Worm (Caenorhabditis elegans) whole organism, L4 larva: ENCODE measurements around the gene tbc-7.

Experiments used
- F26F4.8 ChIP-seq: fragments of 200-800 bp; sonication (Bioruptor generic); conservative IDR thresholded peaks from 2 replicates; pipeline ENCODE4 v1.3.6; 2022; ENCODE audit warnings: missing genetic modification characterization, missing compliant biosample characterization
- F44E2.7 ChIP-seq: fragments of 200-800 bp; sonication (Bioruptor generic); IDR thresholded peaks from 2 replicates; pipeline ENCODE4 v2.1.2; 2022; ENCODE audit warnings: missing genetic modification characterization, missing compliant biosample characterization
- T26A8.4 ChIP-seq: fragments of 200-800 bp; sonication (Bioruptor generic); IDR thresholded peaks from 2 replicates; pipeline ENCODE4 v1.3.6; 2022; ENCODE audit warnings: missing genetic modification characterization, missing compliant biosample characterization
- Y48G9A.11 ChIP-seq: fragments of 200-800 bp; sonication (Bioruptor generic); IDR thresholded peaks from 2 replicates; pipeline ENCODE4 v1.3.6; 2022; ENCODE audit warnings: missing genetic modification reagents, missing genetic modification characterization, missing compliant biosample characterization
- ZK337.2 ChIP-seq: fragments of 200-800 bp; sonication (Bioruptor generic); IDR thresholded peaks from 2 replicates; pipeline ENCODE4 v1.3.6; 2022; ENCODE audit warnings: missing genetic modification reagents, missing genetic modification characterization, missing compliant biosample characterization
- aha-1 ChIP-seq: fragments of 150-350 bp; peaks from one replicate; lab custom pipeline; 2014; ENCODE audit warnings: missing biosample characterization, missing genetic modification characterization
- ama-1 ChIP-seq: fragments of 150-350 bp; optimal IDR thresholded peaks from 2 replicates; lab custom pipeline; 2014; ENCODE audit warnings: inconsistent platforms, mixed read lengths
- attf-4 ChIP-seq: sonication (generic microtip); optimal IDR thresholded peaks from 3 replicates; lab custom pipeline; 2017; ENCODE audit warnings: missing biosample characterization, missing genetic modification characterization
- ceh-20 ChIP-seq: fragments of 200-800 bp; sonication (Bioruptor generic); IDR thresholded peaks from 2 replicates; pipeline ENCODE4 v1.3.6; 2022; ENCODE audit warnings: missing genetic modification reagents, missing genetic modification characterization, missing compliant biosample characterization
- ceh-32 ChIP-seq: sonication (generic microtip); optimal IDR thresholded peaks from 2 replicates; lab custom pipeline; 2016; ENCODE audit warnings: mild to moderate bottlenecking, missing genetic modification characterization, missing compliant biosample characterization; ENCODE audit not compliant: poor library complexity
- ceh-44 ChIP-seq: fragments of 200-800 bp; sonication (Bioruptor generic); IDR thresholded peaks from 2 replicates; pipeline ENCODE4 v1.3.6; 2022; ENCODE audit warnings: missing genetic modification reagents, missing genetic modification characterization, missing compliant biosample characterization
- ces-1 ChIP-seq: fragments of 150-350 bp; sonication (generic microtip); optimal IDR thresholded peaks from 4 replicates; lab custom pipeline; 2014; ENCODE audit warnings: missing biosample characterization, missing genetic modification reagents, missing genetic modification characterization
- daf-12 ChIP-seq: fragments of 150-350 bp; optimal IDR thresholded peaks from 2 replicates; lab custom pipeline; 2014; ENCODE audit warnings: missing biosample characterization, missing genetic modification reagents, missing genetic modification characterization
- daf-16 ChIP-seq, 3 experiments: sonication (generic microtip); optimal IDR thresholded peaks; 2 replicates each; lab custom pipeline; 2016 to 2017; ENCODE audit warnings: missing genetic modification characterization in 3 of 3, missing genetic modification reagents in 3 of 3, mild to moderate bottlenecking in 2 of 3, missing compliant biosample characterization in 2 of 3, missing biosample characterization in 1 of 3, moderate library complexity in 1 of 3
- daf-19 ChIP-seq: fragments of 200-800 bp; sonication (Bioruptor generic); conservative IDR thresholded peaks from 2 replicates; pipeline ENCODE4 v1.3.6; 2022; ENCODE audit warnings: missing genetic modification characterization, missing compliant biosample characterization
- daf-8 ChIP-seq: fragments of 200-800 bp; sonication (Bioruptor generic); IDR thresholded peaks from 2 replicates; pipeline ENCODE4 v1.3.6; 2022; ENCODE audit warnings: missing genetic modification characterization, missing compliant biosample characterization
- dmd-9 ChIP-seq: fragments of 200-800 bp; sonication (Bioruptor generic); IDR thresholded peaks from 2 replicates; pipeline ENCODE4 v1.3.6; 2022; ENCODE audit warnings: missing genetic modification reagents, missing genetic modification characterization, missing compliant biosample characterization
- duxl-1 ChIP-seq: sonication (generic microtip); optimal IDR thresholded peaks from 2 replicates; lab custom pipeline; 2016; ENCODE audit warnings: mild to moderate bottlenecking, missing genetic modification characterization, moderate library complexity, missing compliant biosample characterization; ENCODE audit not compliant: poor library complexity
- egl-27 ChIP-seq: sonication (generic microtip); optimal IDR thresholded peaks from 3 replicates; lab custom pipeline; 2017; ENCODE audit warnings: missing biosample characterization, missing genetic modification reagents, missing genetic modification characterization
- egl-43 ChIP-seq: fragments of 200-800 bp; sonication (Bioruptor generic); IDR thresholded peaks from 2 replicates; pipeline ENCODE4 v1.3.6; 2022; ENCODE audit warnings: missing genetic modification reagents, missing genetic modification characterization, missing compliant biosample characterization
- fos-1 ChIP-seq: fragments of 150-350 bp; optimal IDR thresholded peaks from 2 replicates; lab custom pipeline; 2014; ENCODE audit warnings: missing biosample characterization, missing genetic modification characterization
- hlh-30 ChIP-seq: sonication (generic microtip); optimal IDR thresholded peaks from 2 replicates; lab custom pipeline; 2017; ENCODE audit warnings: antibody characterized with exemption, mild to moderate bottlenecking, missing genetic modification characterization, missing compliant biosample characterization; ENCODE audit not compliant: insufficient read depth
- hmg-1.1 ChIP-seq: fragments of 200-800 bp; sonication (Bioruptor generic); IDR thresholded peaks from 2 replicates; pipeline ENCODE4 v1.3.6; 2022; ENCODE audit warnings: missing genetic modification reagents, missing genetic modification characterization, missing compliant biosample characterization
- lim-7 ChIP-seq: fragments of 200-800 bp; sonication (Bioruptor generic); IDR thresholded peaks from 2 replicates; pipeline ENCODE4 v1.3.6; 2022; ENCODE audit warnings: missing genetic modification characterization, missing compliant biosample characterization
- lin-15B ChIP-seq: fragments of 150-350 bp; sonication (generic microtip); optimal IDR thresholded peaks from 3 replicates; lab custom pipeline; 2014; ENCODE audit warnings: missing biosample characterization, missing genetic modification characterization
- lir-3 ChIP-seq: sonication (generic microtip); optimal IDR thresholded peaks from 2 replicates; lab custom pipeline; 2016; ENCODE audit warnings: mild to moderate bottlenecking, missing genetic modification characterization, missing compliant biosample characterization
- lsy-2 ChIP-seq, 2 experiments: fragments of 150-350 bp in 1 of 2; sonication (generic microtip) in 1 of 2; optimal IDR thresholded peaks; 2 replicates each; lab custom pipeline; 2014 to 2017; ENCODE audit warnings: missing biosample characterization in 2 of 2, missing genetic modification characterization in 2 of 2
- mdl-1 ChIP-seq, 2 experiments: fragments of 150-350 bp in 1 of 2; sonication (generic microtip) in 1 of 2; optimal IDR thresholded peaks; 2 replicates each; lab custom pipeline; 2014 to 2017; ENCODE audit warnings: missing biosample characterization in 2 of 2, missing genetic modification characterization in 2 of 2
- mdt-29 ChIP-seq: fragments of 200-800 bp; sonication (Bioruptor generic); IDR thresholded peaks from 2 replicates; pipeline ENCODE4 v1.3.6; 2022; ENCODE audit warnings: missing genetic modification reagents, missing genetic modification characterization, missing compliant biosample characterization
- mep-1 ChIP-seq: fragments of 150-350 bp; sonication (generic microtip); optimal IDR thresholded peaks from 3 replicates; lab custom pipeline; 2014; ENCODE audit warnings: missing biosample characterization, missing genetic modification characterization
- mes-2 ChIP-seq: sonication (generic microtip); optimal IDR thresholded peaks from 2 replicates; lab custom pipeline; 2016; ENCODE audit warnings: missing genotype, mild to moderate bottlenecking, missing genetic modification characterization, missing compliant biosample characterization; ENCODE audit not compliant: poor library complexity, severe bottlenecking
- mxl-3 ChIP-seq: fragments of 200-800 bp; sonication (Bioruptor generic); optimal IDR thresholded peaks from 2 replicates; lab custom pipeline; 2018; ENCODE audit warnings: mild to moderate bottlenecking, missing genetic modification characterization, missing compliant biosample characterization
- nhr-10 ChIP-seq: fragments of 150-350 bp; optimal IDR thresholded peaks from 2 replicates; lab custom pipeline; 2014; ENCODE audit warnings: missing biosample characterization, missing genetic modification characterization
- nhr-42 ChIP-seq: fragments of 200-800 bp; sonication (Bioruptor generic); IDR thresholded peaks from 2 replicates; pipeline ENCODE4 v1.3.6; 2022; ENCODE audit warnings: missing genetic modification characterization, missing compliant biosample characterization
- nhr-6 ChIP-seq: fragments of 150-350 bp; optimal IDR thresholded peaks from 2 replicates; lab custom pipeline; 2014; ENCODE audit warnings: missing biosample characterization, missing genetic modification characterization
- pha-4 ChIP-seq, 2 experiments: fragments of 150-350 bp in 1 of 2; fragments of 200-800 bp in 1 of 2; sonication (Bioruptor generic) in 1 of 2; IDR thresholded peaks in 1 of 2; optimal IDR thresholded peaks in 1 of 2; 2 replicates each; pipeline versions ENCODE4 v1.3.6 to Lab custom; 2014 to 2022; ENCODE audit warnings: missing genetic modification characterization in 2 of 2, missing genetic modification reagents in 2 of 2, missing biosample characterization in 1 of 2, missing compliant biosample characterization in 1 of 2
- php-3 ChIP-seq: fragments of 200-800 bp; sonication (Bioruptor generic); IDR thresholded peaks from 2 replicates; pipeline ENCODE4 v1.3.6; 2022; ENCODE audit warnings: missing genetic modification reagents, missing genetic modification characterization, missing compliant biosample characterization
- pqm-1 ChIP-seq: sonication (generic microtip); optimal IDR thresholded peaks from 2 replicates; lab custom pipeline; 2017; ENCODE audit warnings: missing biosample characterization, missing genetic modification characterization
- rbr-2 ChIP-seq: sonication (generic microtip); optimal IDR thresholded peaks from 2 replicates; lab custom pipeline; 2016; ENCODE audit warnings: missing genotype, missing genetic modification characterization, missing compliant biosample characterization
- spr-1 ChIP-seq: sonication (generic microtip); optimal IDR thresholded peaks from 2 replicates; lab custom pipeline; 2016; ENCODE audit warnings: mild to moderate bottlenecking, missing genetic modification characterization, missing compliant biosample characterization
- spr-3 ChIP-seq: fragments of 200-800 bp; sonication (Bioruptor generic); optimal IDR thresholded peaks from 2 replicates; lab custom pipeline; 2018; ENCODE audit warnings: mild to moderate bottlenecking, missing genetic modification characterization, missing compliant biosample characterization
- tra-1 ChIP-seq: fragments of 200-800 bp; sonication (Bioruptor generic); IDR thresholded peaks from 2 replicates; pipeline ENCODE4 v1.3.6; 2022; ENCODE audit warnings: missing genetic modification reagents, missing genetic modification characterization, missing compliant biosample characterization
- unc-130 ChIP-seq: sonication (generic microtip); optimal IDR thresholded peaks from 2 replicates; lab custom pipeline; 2016; ENCODE audit warnings: missing genetic modification reagents, missing genetic modification characterization, missing compliant biosample characterization
- unc-62 ChIP-seq, 3 experiments: fragments of 150-350 bp in 1 of 3; sonication (generic microtip); optimal IDR thresholded peaks in 2 of 3; peaks in 1 of 3; 1 replicate in 1 of 3; 2 replicates in 2 of 3; lab custom pipeline; 2014 to 2017; ENCODE audit warnings: missing biosample characterization in 3 of 3, missing genetic modification characterization in 3 of 3, missing genetic modification reagents in 3 of 3, missing genotype in 1 of 3
- vab-7 ChIP-seq: fragments of 200-800 bp; sonication (Bioruptor generic); IDR thresholded peaks from 2 replicates; pipeline ENCODE4 v1.3.6; 2022; ENCODE audit warnings: missing genetic modification reagents, missing genetic modification characterization, missing compliant biosample characterization
- zfp-3 ChIP-seq: fragments of 200-800 bp; sonication (Bioruptor generic); conservative IDR thresholded peaks from 2 replicates; pipeline ENCODE4 v1.3.6; 2022; ENCODE audit warnings: missing genetic modification reagents, missing genetic modification characterization, missing compliant biosample characterization
- zip-2 ChIP-seq: fragments of 150-350 bp; optimal IDR thresholded peaks from 2 replicates; lab custom pipeline; 2014; ENCODE audit warnings: missing biosample characterization, missing genetic modification characterization
- ztf-7 ChIP-seq: fragments of 150-350 bp; optimal IDR thresholded peaks from 2 replicates; lab custom pipeline; 2014; ENCODE audit warnings: missing biosample characterization, missing genetic modification characterization

tbc-7 gene

ce11 chrX:5120807-5121206 lies 13.3 kb upstream of the tbc-7 start:
- TF ChIP-seq unc-62 (GFP tag; optimal IDR thresholded peaks at IDR 0.05 in 1 of 2; lab: Kevin White, UChicago) (peak in 1 of 2 experiments; percentile 73), unc-62 (tag; optimal IDR thresholded peaks at IDR 0.05; lab: Kevin White, UChicago) (no peak), nhr-10 (tag; lab: Kevin White, UChicago) (no peak), tra-1 (0 out of 2 replicates have a peak, but pooled peaks have one; percentile 7), mes-2 (tag; lab: Kevin White, UChicago) (peak; percentile 12)

- TF ChIP-seq daf-16 (GFP tag; optimal IDR thresholded peaks at IDR 0.05; lab: Kevin White, UChicago) = no peak
- no peak for TF ChIP-seq daf-16 (tag; optimal IDR thresholded peaks at IDR 0.05; lab: Kevin White, UChicago)
- no peak for TF ChIP-seq spr-1 (tag; lab: Kevin White, UChicago)
- no peak for TF ChIP-seq ces-1
- no peak for TF ChIP-seq mes-2 (tag; lab: Kevin White, UChicago)
- no peak for TF ChIP-seq spr-3 (GFP tag; lab: Kevin White, UChicago)
- no peak for TF ChIP-seq daf-12
- TF ChIP-seq zip-2 (tag; lab: Kevin White, UChicago) = no peak
- TF ChIP-seq zfp-3 (GFP tag; lab: Robert Waterston, UW) = no peak
- TF ChIP-seq ceh-44 (GFP tag; lab: Robert Waterston, UW) = no peak
- no peak for TF ChIP-seq mdl-1 (tag; optimal IDR thresholded peaks at IDR 0.05; lab: Kevin White, UChicago)
- no peak for TF ChIP-seq ceh-32 (tag; lab: Kevin White, UChicago)
- TF ChIP-seq F26F4.8 = no peak
- TF ChIP-seq dmd-9 (GFP tag; lab: Robert Waterston, UW) = no peak
- TF ChIP-seq egl-43 (GFP tag; lab: Robert Waterston, UW) = peak; percentile 37; the same call in 1 of the 2 replicates
- TF ChIP-seq pha-4 (GFP tag; IDR thresholded peaks at IDR 0.05; lab: Robert Waterston, UW) = no peak
- TF ChIP-seq pha-4 (tag; optimal IDR thresholded peaks at IDR 0.05; lab: Kevin White, UChicago) = no peak
- TF ChIP-seq Y48G9A.11 (GFP tag; lab: Robert Waterston, UW) = no peak
- no peak for TF ChIP-seq unc-130 (GFP tag; lab: Kevin White, UChicago)
- TF ChIP-seq vab-7 (GFP tag; lab: Robert Waterston, UW) = 0 out of 2 replicates have a peak, but pooled peaks have one; percentile 22
- TF ChIP-seq rbr-2 (tag; lab: Kevin White, UChicago) = peak; percentile 21
- TF ChIP-seq daf-19 (GFP tag; lab: Robert Waterston, UW) = no peak
- no peak for TF ChIP-seq ama-1 (lab: Kevin White, UChicago)
- TF ChIP-seq daf-8 (GFP tag; lab: Robert Waterston, UW) = no peak
- no peak for TF ChIP-seq mdt-29 (GFP tag; lab: Robert Waterston, UW)
- TF ChIP-seq ceh-20 (GFP tag; lab: Robert Waterston, UW) = no peak
- TF ChIP-seq nhr-42 (GFP tag; lab: Robert Waterston, UW) = no peak
- no peak for TF ChIP-seq pqm-1
- TF ChIP-seq lsy-2 (tag; optimal IDR thresholded peaks at IDR 0.05; lab: Kevin White, UChicago) = peak in 1 of 2 experiments; percentile 39
- no peak for TF ChIP-seq egl-27 (tag; lab: Kevin White, UChicago)
- TF ChIP-seq mep-1 (tag; lab: Kevin White, UChicago) = peak; percentile 34
- no peak for TF ChIP-seq lir-3 (tag; lab: Kevin White, UChicago)
- TF ChIP-seq nhr-6 (tag; lab: Kevin White, UChicago) = no peak
- TF ChIP-seq attf-4 (tag; lab: Kevin White, UChicago) = no peak
- no peak for TF ChIP-seq lim-7 (GFP tag; lab: Robert Waterston, UW)
- peak; percentile 91 for TF ChIP-seq aha-1
- peak; percentile 78 for TF ChIP-seq hlh-30
- no peak for TF ChIP-seq ZK337.2
- peak; percentile 47; the same call in 1 of the 2 replicates for TF ChIP-seq hmg-1.1 (GFP tag; lab: Robert Waterston, UW)
- TF ChIP-seq php-3 (GFP tag; lab: Robert Waterston, UW) = no peak
- TF ChIP-seq mxl-3 = no peak
- TF ChIP-seq lin-15B (tag; lab: Kevin White, UChicago) = no peak
- TF ChIP-seq tra-1 = no peak
- no peak for TF ChIP-seq T26A8.4
- TF ChIP-seq ztf-7 (tag; lab: Kevin White, UChicago) = no peak
- no peak for TF ChIP-seq F44E2.7 (GFP tag; lab: Robert Waterston, UW)
- no peak for TF ChIP-seq duxl-1 (tag; lab: Kevin White, UChicago)
- TF ChIP-seq fos-1 (tag; lab: Kevin White, UChicago) = no peak
Observed at ce11 chrX:5121789-5122188, 12.3 kb upstream of the tbc-7 start.
